Worm (Caenorhabditis elegans) whole organism, L4 larva: ENCODE measurements around the gene H20J04.7.

Experiments used
- T20F7.1 ChIP-seq: fragments of 200-800 bp; sonication (Bioruptor generic); optimal IDR thresholded peaks from 2 replicates; lab custom pipeline; 2018; ENCODE audit warnings: mild to moderate bottlenecking, missing genetic modification characterization, missing compliant biosample characterization
- ama-1 ChIP-seq: fragments of 150-350 bp; optimal IDR thresholded peaks from 2 replicates; lab custom pipeline; 2014; ENCODE audit warnings: inconsistent platforms, mixed read lengths
- fkh-10 ChIP-seq: fragments of 150-350 bp; optimal IDR thresholded peaks from 2 replicates; lab custom pipeline; 2014; ENCODE audit warnings: missing biosample characterization, missing genetic modification reagents, missing genetic modification characterization
- jun-1 ChIP-seq: fragments of 150-350 bp; optimal IDR thresholded peaks from 2 replicates; lab custom pipeline; 2014; ENCODE audit warnings: missing biosample characterization, missing genetic modification reagents, missing genetic modification characterization
- nhr-41 ChIP-seq: fragments of 200-800 bp; sonication (Bioruptor generic); IDR thresholded peaks from 2 replicates; pipeline ENCODE4 v1.3.6; 2022; ENCODE audit warnings: missing genetic modification reagents, missing genetic modification characterization, missing compliant biosample characterization
- php-3 ChIP-seq: fragments of 200-800 bp; sonication (Bioruptor generic); IDR thresholded peaks from 2 replicates; pipeline ENCODE4 v1.3.6; 2022; ENCODE audit warnings: missing genetic modification reagents, missing genetic modification characterization, missing compliant biosample characterization
- zip-11 ChIP-seq: fragments of 200-800 bp; sonication (Bioruptor generic); IDR thresholded peaks from 2 replicates; pipeline ENCODE4 v1.3.6; 2022; ENCODE audit warnings: missing genetic modification characterization, missing compliant biosample characterization
- ztf-11 ChIP-seq: fragments of 150-350 bp; optimal IDR thresholded peaks from 2 replicates; lab custom pipeline; 2014; ENCODE audit warnings: missing biosample characterization, missing genetic modification characterization

DNA sequence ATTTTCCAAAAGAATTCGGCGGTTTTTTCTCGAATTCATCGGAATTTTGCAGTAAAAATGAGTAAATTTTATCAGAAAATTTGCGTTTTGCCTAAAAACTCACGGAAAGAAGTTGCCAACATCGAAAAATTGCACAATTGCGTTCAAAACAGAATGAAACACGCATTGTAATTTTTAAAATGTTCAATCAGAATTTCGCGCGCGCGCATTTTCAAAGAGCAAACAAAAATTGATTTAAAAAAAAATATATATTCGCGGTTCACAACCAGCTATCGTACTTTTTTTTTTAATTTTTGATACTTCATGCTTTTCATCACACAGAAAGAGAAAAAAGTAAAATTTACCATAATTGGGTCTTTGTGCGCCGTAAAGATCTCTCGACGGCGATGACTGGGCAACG is 19.8 kb upstream of the H20J04.7 start:
- TF ChIP-seq zip-11 (GFP tag; lab: Robert Waterston, UW) (no peak), fkh-10 (GFP tag; lab: Kevin White, UChicago) (no peak), T20F7.1 (no peak), jun-1 (no peak), ama-1 (no peak), ztf-11 (tag; lab: Kevin White, UChicago) (no peak), nhr-41 (GFP tag; lab: Robert Waterston, UW) (no peak), php-3 (GFP tag; lab: Robert Waterston, UW) (no peak)
